Worm (Caenorhabditis elegans) whole organism, L1 larva: ENCODE measurements around the gene T20B12.7.

Source experiments
- C16A3.4 ChIP-seq: fragments of 150-350 bp; optimal IDR thresholded peaks from 2 replicates; lab custom pipeline; 2014; ENCODE audit warnings: missing biosample characterization, missing genetic modification characterization
- C34B4.2 ChIP-seq: sonication (generic microtip); optimal IDR thresholded peaks from 2 replicates; lab custom pipeline; 2017; ENCODE audit warnings: mild to moderate bottlenecking, missing genetic modification characterization, missing compliant biosample characterization
- Y116A8C.19 ChIP-seq: sonication (generic microtip); optimal IDR thresholded peaks from 2 replicates; lab custom pipeline; 2016; ENCODE audit warnings: missing compliant biosample characterization, missing genetic modification characterization, borderline replicate concordance
- alr-1 ChIP-seq: fragments of 200-800 bp; sonication (Bioruptor generic); optimal IDR thresholded peaks from 2 replicates; lab custom pipeline; 2018; ENCODE audit warnings: borderline replicate concordance, mild to moderate bottlenecking, missing genetic modification characterization, missing compliant biosample characterization
- aly-2 ChIP-seq: fragments of 150-350 bp; optimal IDR thresholded peaks from 2 replicates; lab custom pipeline; 2014; ENCODE audit warnings: missing biosample characterization, missing genetic modification characterization
- ama-1 ChIP-seq: fragments of 150-350 bp; optimal IDR thresholded peaks from 2 replicates; lab custom pipeline; 2014
- blmp-1 ChIP-seq: fragments of 150-350 bp; optimal IDR thresholded peaks from 2 replicates; lab custom pipeline; 2014; ENCODE audit warnings: missing biosample characterization, missing genetic modification characterization
- ceh-8 ChIP-seq: fragments of 200-800 bp; sonication (Bioruptor generic); optimal IDR thresholded peaks from 2 replicates; lab custom pipeline; 2018; ENCODE audit warnings: mild to moderate bottlenecking, missing genetic modification characterization, moderate library complexity, missing compliant biosample characterization
- ceh-82 ChIP-seq, 3 experiments: fragments of 150-350 bp in 1 of 3; sonication (generic microtip) in 2 of 3; optimal IDR thresholded peaks; 2 replicates each; lab custom pipeline; 2014 to 2017; ENCODE audit warnings: missing biosample characterization in 3 of 3, missing genetic modification characterization in 3 of 3
- dsc-1 ChIP-seq: sonication (generic microtip); optimal IDR thresholded peaks from 2 replicates; lab custom pipeline; 2016; ENCODE audit warnings: mild to moderate bottlenecking, missing genetic modification characterization, missing compliant biosample characterization
- efl-1 ChIP-seq, 4 experiments: fragments of 150-350 bp; optimal IDR thresholded peaks in 3 of 4; peaks in 1 of 4; 1 replicate in 1 of 4; 2 replicates in 3 of 4; lab custom pipeline; 2014; ENCODE audit warnings: missing biosample characterization in 2 of 4, missing genetic modification characterization in 2 of 4, missing genetic modification reagents in 2 of 4
- elt-3 ChIP-seq, 6 experiments: fragments of 150-350 bp in 1 of 6; sonication (generic microtip); optimal IDR thresholded peaks; 2 replicates each; lab custom pipeline; 2017 to 2018; ENCODE audit warnings: missing biosample characterization in 6 of 6, missing genetic modification characterization in 6 of 6, inconsistent platforms in 1 of 6
- ets-5 ChIP-seq: fragments of 200-800 bp; sonication (Bioruptor generic); IDR thresholded peaks from 2 replicates; pipeline ENCODE4 v1.3.6; 2022; ENCODE audit warnings: missing genetic modification characterization, missing compliant biosample characterization
- fkh-10 ChIP-seq: sonication (generic microtip); optimal IDR thresholded peaks from 2 replicates; lab custom pipeline; 2017; ENCODE audit warnings: missing biosample characterization, missing genetic modification reagents, missing genetic modification characterization
- fkh-4 ChIP-seq: sonication (generic microtip); optimal IDR thresholded peaks from 2 replicates; lab custom pipeline; 2016; ENCODE audit warnings: missing compliant biosample characterization, missing genetic modification characterization, borderline replicate concordance
- grh-1 ChIP-seq: fragments of 200-800 bp; sonication (Bioruptor generic); IDR thresholded peaks from 2 replicates; pipeline ENCODE4 v1.3.6; 2022; ENCODE audit warnings: missing genetic modification reagents, missing genetic modification characterization, missing compliant biosample characterization
- hpl-2 ChIP-seq: fragments of 150-350 bp; optimal IDR thresholded peaks from 2 replicates; lab custom pipeline; 2014; ENCODE audit warnings: missing biosample characterization, missing genetic modification reagents, missing genetic modification characterization
- irx-1 ChIP-seq: sonication (generic microtip); optimal IDR thresholded peaks from 2 replicates; lab custom pipeline; 2016; ENCODE audit warnings: missing genetic modification characterization, missing compliant biosample characterization
- lin-13 ChIP-seq: fragments of 150-350 bp; optimal IDR thresholded peaks from 2 replicates; lab custom pipeline; 2014; ENCODE audit warnings: missing biosample characterization, missing genetic modification reagents, missing genetic modification characterization
- lin-15B ChIP-seq: fragments of 150-350 bp; sonication (generic microtip); optimal IDR thresholded peaks from 3 replicates; lab custom pipeline; 2014; ENCODE audit warnings: missing biosample characterization, missing genetic modification characterization
- lin-35 ChIP-seq, 2 experiments: fragments of 150-350 bp; optimal IDR thresholded peaks; 2 replicates each; lab custom pipeline; 2014; ENCODE audit warnings: missing biosample characterization in 2 of 2, missing genetic modification characterization in 2 of 2, missing genetic modification reagents in 2 of 2
- lin-39 ChIP-seq: fragments of 150-350 bp; optimal IDR thresholded peaks from 2 replicates; lab custom pipeline; 2014; ENCODE audit warnings: missing biosample characterization, missing genetic modification reagents, missing genetic modification characterization
- lir-3 ChIP-seq: sonication (generic microtip); optimal IDR thresholded peaks from 2 replicates; lab custom pipeline; 2016; ENCODE audit warnings: mild to moderate bottlenecking, missing genetic modification characterization, moderate library complexity, missing compliant biosample characterization; ENCODE audit not compliant: poor library complexity
- mef-2 ChIP-seq: fragments of 150-350 bp; optimal IDR thresholded peaks from 2 replicates; lab custom pipeline; 2014; ENCODE audit warnings: missing biosample characterization, missing genetic modification characterization
- nhr-20 ChIP-seq: sonication (generic microtip); optimal IDR thresholded peaks from 2 replicates; lab custom pipeline; 2016; ENCODE audit warnings: mild to moderate bottlenecking, missing genetic modification characterization, missing compliant biosample characterization
- nhr-237 ChIP-seq: fragments of 150-350 bp; optimal IDR thresholded peaks from 2 replicates; lab custom pipeline; 2014; ENCODE audit warnings: missing biosample characterization, missing genetic modification characterization
- nhr-47 ChIP-seq: sonication (generic microtip); optimal IDR thresholded peaks from 2 replicates; lab custom pipeline; 2016; ENCODE audit warnings: mild to moderate bottlenecking, missing genetic modification characterization, moderate library complexity, missing compliant biosample characterization
- nhr-76 ChIP-seq: sonication (generic microtip); optimal IDR thresholded peaks from 2 replicates; lab custom pipeline; 2017; ENCODE audit warnings: missing biosample characterization, missing genetic modification characterization
- nhr-77 ChIP-seq: fragments of 150-350 bp; optimal IDR thresholded peaks from 2 replicates; lab custom pipeline; 2014; ENCODE audit warnings: missing biosample characterization, missing genetic modification characterization
- nhr-84 ChIP-seq: sonication (generic microtip); optimal IDR thresholded peaks from 2 replicates; lab custom pipeline; 2017; ENCODE audit warnings: missing biosample characterization, missing genetic modification characterization
- nhr-85 ChIP-seq: sonication (generic microtip); peaks from one replicate; lab custom pipeline; 2016; ENCODE audit warnings: missing genetic modification characterization, inconsistent platforms, missing compliant biosample characterization
- nhr-90 ChIP-seq: sonication (generic microtip); optimal IDR thresholded peaks from 2 replicates; lab custom pipeline; 2016; ENCODE audit warnings: mild to moderate bottlenecking, missing genetic modification characterization, missing compliant biosample characterization; ENCODE audit not compliant: poor library complexity
- pag-3 ChIP-seq: sonication (generic microtip); optimal IDR thresholded peaks from 2 replicates; lab custom pipeline; 2017; ENCODE audit warnings: missing genetic modification characterization, mild to moderate bottlenecking, missing compliant biosample characterization, antibody characterized with exemption, borderline replicate concordance; ENCODE audit not compliant: insufficient read depth
- pax-3 ChIP-seq: fragments of 200-800 bp; sonication (Bioruptor generic); optimal IDR thresholded peaks from 2 replicates; lab custom pipeline; 2018; ENCODE audit warnings: mild to moderate bottlenecking, missing genetic modification characterization, moderate library complexity, missing compliant biosample characterization
- pqm-1 ChIP-seq: sonication (generic microtip); optimal IDR thresholded peaks from 3 replicates; lab custom pipeline; 2017; ENCODE audit warnings: missing biosample characterization, missing genetic modification characterization
- rnt-1 ChIP-seq: sonication (generic microtip); optimal IDR thresholded peaks from 2 replicates; lab custom pipeline; 2016; ENCODE audit warnings: mild to moderate bottlenecking, missing genetic modification characterization, moderate library complexity, missing compliant biosample characterization
- snpc-4 ChIP-seq: fragments of 150-350 bp; optimal IDR thresholded peaks from 2 replicates; lab custom pipeline; 2014; ENCODE audit warnings: missing biosample characterization, missing genetic modification characterization
- snu-23 ChIP-seq: sonication (generic microtip); optimal IDR thresholded peaks from 2 replicates; lab custom pipeline; 2016; ENCODE audit warnings: missing genetic modification characterization, missing compliant biosample characterization
- sup-37 ChIP-seq: fragments of 200-800 bp; sonication (Bioruptor generic); optimal IDR thresholded peaks from 2 replicates; lab custom pipeline; 2018; ENCODE audit warnings: mild to moderate bottlenecking, missing genetic modification characterization, missing compliant biosample characterization
- swsn-7 ChIP-seq: sonication (generic microtip); optimal IDR thresholded peaks from 2 replicates; lab custom pipeline; 2016; ENCODE audit warnings: missing genetic modification characterization, missing compliant biosample characterization
- tbx-2 ChIP-seq: sonication (generic microtip); optimal IDR thresholded peaks from 2 replicates; lab custom pipeline; 2016; ENCODE audit warnings: missing genetic modification characterization, missing compliant biosample characterization
- tlp-1 ChIP-seq: fragments of 150-350 bp; optimal IDR thresholded peaks from 2 replicates; lab custom pipeline; 2014; ENCODE audit warnings: missing biosample characterization, missing genetic modification characterization
- unc-130 ChIP-seq: fragments of 150-350 bp; optimal IDR thresholded peaks from 2 replicates; lab custom pipeline; 2017; ENCODE audit warnings: missing biosample characterization, missing genetic modification characterization, inconsistent platforms
- unc-62 ChIP-seq: fragments of 150-350 bp; optimal IDR thresholded peaks from 2 replicates; lab custom pipeline; 2014; ENCODE audit warnings: missing biosample characterization, missing genetic modification reagents, missing genetic modification characterization
- unc-86 ChIP-seq: sonication (generic microtip); optimal IDR thresholded peaks from 2 replicates; lab custom pipeline; 2016; ENCODE audit warnings: missing genetic modification characterization, missing compliant biosample characterization
- unc-98 ChIP-seq: fragments of 200-800 bp; sonication (Bioruptor generic); IDR thresholded peaks from 2 replicates; pipeline ENCODE4 v1.3.6; 2022; ENCODE audit warnings: missing genetic modification characterization, missing compliant biosample characterization
- vab-15 ChIP-seq: sonication (generic microtip); optimal IDR thresholded peaks from 2 replicates; lab custom pipeline; 2017; ENCODE audit warnings: missing genotype, mild to moderate bottlenecking, missing genetic modification characterization, missing compliant biosample characterization
- xbp-1 ChIP-seq: sonication (generic microtip); optimal IDR thresholded peaks from 2 replicates; lab custom pipeline; 2016; ENCODE audit warnings: missing genetic modification characterization, missing compliant biosample characterization
- zip-4 ChIP-seq: fragments of 200-800 bp; sonication (Bioruptor generic); optimal IDR thresholded peaks from 2 replicates; lab custom pipeline; 2018; ENCODE audit warnings: mild to moderate bottlenecking, missing genetic modification characterization, moderate library complexity, missing compliant biosample characterization

T20B12.7 gene

DNA sequence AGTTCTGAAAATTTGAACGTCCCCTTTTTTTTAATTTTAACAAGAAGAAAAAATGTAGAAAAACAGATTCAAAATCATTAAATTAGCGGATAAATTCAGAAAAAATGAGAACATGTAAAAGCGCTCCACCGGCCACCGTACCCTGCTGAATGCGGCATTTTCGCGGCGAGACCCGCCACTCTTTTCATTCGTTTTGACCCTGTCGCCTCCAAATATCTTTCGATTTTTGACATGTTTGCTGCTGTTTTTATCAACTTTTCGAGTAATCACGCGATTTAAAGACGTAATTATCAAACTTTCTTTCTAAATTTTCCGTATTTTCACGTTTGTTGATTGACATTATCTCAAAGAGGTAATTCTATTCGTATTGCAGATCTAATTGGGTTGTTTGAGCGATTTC is 42.6 kb downstream of the T20B12.7 start, which contains the start of gene gsp-2 (continued):
- peak; percentile 63 for TF ChIP-seq xbp-1 (tag; lab: Kevin White, UChicago)
- TF ChIP-seq C16A3.4 (tag; lab: Kevin White, UChicago): peak; percentile 74
- TF ChIP-seq snpc-4 (tag; lab: Kevin White, UChicago): no peak
- TF ChIP-seq irx-1: no peak
- peak; percentile 57 for TF ChIP-seq nhr-47 (tag; lab: Kevin White, UChicago)
- TF ChIP-seq lin-13 (GFP tag; lab: Kevin White, UChicago): peak; percentile 72
- TF ChIP-seq sup-37 (GFP tag; lab: Kevin White, UChicago): no peak
- no peak for TF ChIP-seq ama-1 (lab: Kevin White, UChicago)
- peak; percentile 56 for TF ChIP-seq rnt-1 (tag; lab: Kevin White, UChicago)
- TF ChIP-seq pax-3: peak; percentile 57
- TF ChIP-seq vab-15 (tag; lab: Kevin White, UChicago): peak; percentile 81
- peak; percentile 78 for TF ChIP-seq blmp-1 (tag; lab: Kevin White, UChicago)
- TF ChIP-seq unc-130 (tag; lab: Kevin White, UChicago): peak; percentile 81
- peak; percentile 53 for TF ChIP-seq dsc-1
- TF ChIP-seq pqm-1 (tag; lab: Kevin White, UChicago): no peak
- TF ChIP-seq nhr-85 (tag; lab: Kevin White, UChicago): peak; percentile 48
- peak; percentile 58 for TF ChIP-seq swsn-7
- no peak for TF ChIP-seq unc-98
- peak; percentile 52 to 67 (median 60) for TF ChIP-seq ceh-82 (tag; optimal IDR thresholded peaks at IDR 0.05; lab: Kevin White, UChicago)
- TF ChIP-seq snu-23 (GFP tag; lab: Kevin White, UChicago): peak; percentile 81
- TF ChIP-seq C34B4.2 (tag; lab: Kevin White, UChicago): no peak
- TF ChIP-seq hpl-2: peak; percentile 23
- peak; percentile 77 to 78 for TF ChIP-seq efl-1 (optimal IDR thresholded peaks at IDR 0.05; lab: Kevin White, UChicago)
- peak; percentile 66 to 96 for TF ChIP-seq efl-1 (GFP tag; optimal IDR thresholded peaks at IDR 0.05 in 1 of 2; lab: Kevin White, UChicago)
- TF ChIP-seq lin-15B (tag; lab: Kevin White, UChicago): peak; percentile 92
- TF ChIP-seq nhr-90 (tag; lab: Kevin White, UChicago): peak; percentile 51
- TF ChIP-seq nhr-84 (tag; lab: Kevin White, UChicago): no peak
- TF ChIP-seq nhr-77 (tag; lab: Kevin White, UChicago): peak; percentile 57
- TF ChIP-seq zip-4 (GFP tag; lab: Kevin White, UChicago): no peak
- TF ChIP-seq mef-2 (tag; lab: Kevin White, UChicago): no peak
- TF ChIP-seq tbx-2: peak; percentile 60
- no peak for TF ChIP-seq ets-5 (GFP tag; lab: Robert Waterston, UW)
- TF ChIP-seq elt-3 (tag; optimal IDR thresholded peaks at IDR 0.05; lab: Kevin White, UChicago): peak in 3 of 6 experiments; percentile 29 to 89 (median 51)
- TF ChIP-seq lir-3 (tag; lab: Kevin White, UChicago): no peak
- no peak for TF ChIP-seq fkh-10 (GFP tag; lab: Kevin White, UChicago)
- TF ChIP-seq unc-86 (tag; lab: Kevin White, UChicago): peak; percentile 53
- TF ChIP-seq alr-1 (tag; lab: Kevin White, UChicago): no peak
- 0 out of 2 replicates have a peak, but pooled peaks have one; percentile 5 for TF ChIP-seq grh-1
- TF ChIP-seq ceh-8 (GFP tag; lab: Kevin White, UChicago): no peak
- no peak for TF ChIP-seq lin-39 (tag; lab: Kevin White, UChicago)
- TF ChIP-seq, all 84 proteins: peak for 40

DNA sequence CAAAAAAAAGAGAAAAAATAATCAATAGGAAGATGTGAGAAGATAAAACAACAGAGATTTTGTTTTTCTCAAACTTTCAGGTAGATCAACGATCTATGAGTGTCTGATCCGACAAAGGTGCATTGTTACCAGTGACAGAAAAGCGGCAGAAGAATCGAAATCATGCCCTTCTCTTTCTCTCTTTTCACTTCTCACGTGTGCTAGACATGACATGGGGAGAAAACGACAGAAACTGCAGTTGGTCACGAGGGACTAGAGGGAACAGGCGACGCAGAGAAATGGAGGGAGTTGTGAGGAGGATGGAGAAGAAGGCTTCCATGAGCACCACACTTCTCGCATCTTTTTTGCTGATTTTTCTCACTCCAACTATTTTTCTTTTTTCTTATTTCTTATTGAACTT is 43.6 kb downstream of the T20B12.7 start, which contains the start of gene F56C9.10:
Gene F56C9.10 (minus strand): TSS at position 97 of the 400 bp plus-strand sequence.
- TF ChIP-seq lin-35 (GFP tag; optimal IDR thresholded peaks at IDR 0.05; lab: Kevin White, UChicago): peak; percentile 81 to 88
- TF ChIP-seq tbx-2: peak; percentile 85
- TF ChIP-seq efl-1 (optimal IDR thresholded peaks at IDR 0.05; lab: Kevin White, UChicago): peak; percentile 81 to 82
- peak; percentile 67 to 95 for TF ChIP-seq efl-1 (GFP tag; optimal IDR thresholded peaks at IDR 0.05 in 1 of 2; lab: Kevin White, UChicago)
- peak; percentile 94 for TF ChIP-seq nhr-20 (tag; lab: Kevin White, UChicago)
- peak; percentile 35 for TF ChIP-seq fkh-10 (GFP tag; lab: Kevin White, UChicago)
- TF ChIP-seq pag-3 (tag; lab: Kevin White, UChicago): no peak
- no peak for TF ChIP-seq fkh-4 (tag; lab: Kevin White, UChicago)
- no peak for TF ChIP-seq pqm-1 (tag; lab: Kevin White, UChicago)
- TF ChIP-seq C16A3.4 (tag; lab: Kevin White, UChicago): peak; percentile 91
- TF ChIP-seq tlp-1 (tag; lab: Kevin White, UChicago): no peak
- TF ChIP-seq unc-62 (GFP tag; lab: Kevin White, UChicago): no peak
- no peak for TF ChIP-seq nhr-76
- TF ChIP-seq grh-1: no peak
- TF ChIP-seq sup-37 (GFP tag; lab: Kevin White, UChicago): peak; percentile 38
- TF ChIP-seq zip-4 (GFP tag; lab: Kevin White, UChicago): no peak
- peak; percentile 81 for TF ChIP-seq nhr-90 (tag; lab: Kevin White, UChicago)
- peak; percentile 65 for TF ChIP-seq unc-86 (tag; lab: Kevin White, UChicago)
- TF ChIP-seq nhr-237 (tag; lab: Kevin White, UChicago): no peak
- TF ChIP-seq xbp-1 (tag; lab: Kevin White, UChicago): peak; percentile 75
- TF ChIP-seq dsc-1: peak; percentile 52
- TF ChIP-seq nhr-47 (tag; lab: Kevin White, UChicago): peak; percentile 86
- peak; percentile 34 for TF ChIP-seq aly-2 (tag; lab: Kevin White, UChicago)
- TF ChIP-seq C34B4.2 (tag; lab: Kevin White, UChicago): no peak
- TF ChIP-seq Y116A8C.19 (tag; lab: Kevin White, UChicago): no peak
